Fruit fly (Drosophila melanogaster) whole organism, embryonic: ENCODE measurements around the gene CG43999.

Experiments
- Asciz ChIP-seq: fragments of 200-800 bp; sonication (Bioruptor generic); optimal IDR thresholded peaks from 2 replicates; lab custom pipeline; 2017; ENCODE audit warnings: missing biosample characterization, mild to moderate bottlenecking, missing genetic modification characterization, missing genetic modification reagents
- Bgb ChIP-seq: fragments of 200-800 bp; sonication (Bioruptor generic); IDR thresholded peaks from 2 replicates; pipeline ENCODE4 v1.3.6; 2022; ENCODE audit warnings: missing biosample characterization, missing genetic modification characterization; ENCODE audit not compliant: partially characterized antibody
- C15 ChIP-seq: fragments of 200-800 bp; sonication (Bioruptor generic); IDR thresholded peaks from 3 replicates; pipeline ENCODE4 v1.3.6; 2022; ENCODE audit warnings: missing biosample characterization, missing genetic modification characterization
- CG11398 ChIP-seq: fragments of 200-800 bp; sonication (Bioruptor generic); optimal IDR thresholded peaks from 2 replicates; lab custom pipeline; 2016; ENCODE audit warnings: missing biosample characterization, missing genetic modification characterization
- CG11504 ChIP-seq: fragments of 200-800 bp; sonication (Bioruptor generic); optimal IDR thresholded peaks from 3 replicates; lab custom pipeline; 2019; ENCODE audit warnings: missing biosample characterization, mild to moderate bottlenecking, missing genetic modification characterization, moderate library complexity
- CG11695 ChIP-seq: fragments of 200-800 bp; sonication (Bioruptor generic); IDR thresholded peaks from 3 replicates; pipeline ENCODE4 v1.3.6; 2022; ENCODE audit warnings: missing biosample characterization, missing genetic modification characterization
- CG12299 ChIP-seq: fragments of 200-800 bp; sonication (Bioruptor generic); optimal IDR thresholded peaks from 2 replicates; lab custom pipeline; 2018; ENCODE audit warnings: missing biosample characterization, mild to moderate bottlenecking, missing genetic modification characterization
- CG1233 ChIP-seq: fragments of 200-800 bp; sonication (Bioruptor generic); optimal IDR thresholded peaks from 4 replicates; lab custom pipeline; 2018; ENCODE audit warnings: missing biosample characterization, mild to moderate bottlenecking, missing genetic modification characterization
- CG12659 ChIP-seq: fragments of 200-800 bp; sonication (Bioruptor generic); optimal IDR thresholded peaks from 3 replicates; lab custom pipeline; 2017; ENCODE audit warnings: mild to moderate bottlenecking, missing biosample characterization, missing genetic modification reagents, missing genetic modification characterization
- CG13894 ChIP-seq: fragments of 200-800 bp; sonication (Bioruptor generic); optimal IDR thresholded peaks from 3 replicates; lab custom pipeline; 2018; ENCODE audit warnings: missing biosample characterization, mild to moderate bottlenecking, missing genetic modification characterization, moderate library complexity
- CG2678 ChIP-seq: fragments of 200-800 bp; sonication (Bioruptor generic); optimal IDR thresholded peaks from 3 replicates; lab custom pipeline; 2019; ENCODE audit warnings: missing biosample characterization, mild to moderate bottlenecking, missing genetic modification characterization, moderate library complexity
- CG30020 ChIP-seq: fragments of 200-800 bp; optimal IDR thresholded peaks from 2 replicates; lab custom pipeline; 2019; ENCODE audit warnings: missing biosample characterization, mild to moderate bottlenecking, missing genetic modification characterization, moderate library complexity
- CG31365 ChIP-seq: fragments of 200-800 bp; sonication (Bioruptor generic); optimal IDR thresholded peaks from 2 replicates; lab custom pipeline; 2018; ENCODE audit warnings: missing biosample characterization, mild to moderate bottlenecking, missing genetic modification characterization
- CG3281 ChIP-seq: fragments of 200-800 bp; sonication (Bioruptor generic); optimal IDR thresholded peaks from 3 replicates; lab custom pipeline; 2017; ENCODE audit warnings: missing biosample characterization, mild to moderate bottlenecking, missing genetic modification characterization
- CG4424 ChIP-seq: fragments of 200-800 bp; sonication (Bioruptor generic); optimal IDR thresholded peaks from 3 replicates; lab custom pipeline; 2016; ENCODE audit warnings: missing biosample characterization, missing genetic modification characterization
- CG5953 ChIP-seq: fragments of 200-800 bp; sonication (Bioruptor generic); IDR thresholded peaks from 2 replicates; pipeline ENCODE4 v1.3.6; 2022; ENCODE audit warnings: missing biosample characterization, missing genetic modification characterization
- CG9215 ChIP-seq: fragments of 200-800 bp; sonication (Bioruptor generic); IDR thresholded peaks from 2 replicates; pipeline ENCODE4 v1.3.6; 2022; ENCODE audit warnings: missing biosample characterization, missing genetic modification characterization
- CG9727 ChIP-seq: fragments of 200-800 bp; sonication (Bioruptor generic); optimal IDR thresholded peaks from 3 replicates; lab custom pipeline; 2017; ENCODE audit warnings: missing biosample characterization, mild to moderate bottlenecking, missing genetic modification characterization
- CG9932 ChIP-seq: fragments of 200-800 bp; sonication (Bioruptor generic); IDR thresholded peaks from 2 replicates; pipeline ENCODE4 v1.3.6; 2022; ENCODE audit warnings: missing biosample characterization, missing genetic modification characterization
- D19B ChIP-seq: fragments of 200-800 bp; sonication (Bioruptor generic); optimal IDR thresholded peaks from 2 replicates; lab custom pipeline; 2017; ENCODE audit warnings: missing biosample characterization, mild to moderate bottlenecking, missing genetic modification characterization
- Dad ChIP-seq: fragments of 200-800 bp; sonication (Bioruptor generic); optimal IDR thresholded peaks from 3 replicates; lab custom pipeline; 2016; ENCODE audit warnings: missing biosample characterization, missing genetic modification characterization
- HLH54F ChIP-seq: fragments of 200-800 bp; sonication (Bioruptor generic); optimal IDR thresholded peaks from 3 replicates; lab custom pipeline; 2016; ENCODE audit warnings: missing biosample characterization, missing genetic modification characterization
- Hmr ChIP-seq: fragments of 200-800 bp; sonication (Bioruptor generic); optimal IDR thresholded peaks from 3 replicates; lab custom pipeline; 2017; ENCODE audit warnings: mild to moderate bottlenecking, missing biosample characterization, missing genetic modification reagents, missing genetic modification characterization
- Hsf ChIP-seq: fragments of 200-800 bp; sonication (Bioruptor generic); optimal IDR thresholded peaks from 3 replicates; lab custom pipeline; 2016; ENCODE audit warnings: missing biosample characterization, missing genetic modification characterization
- Lhr ChIP-seq: fragments of 200-800 bp; sonication (Bioruptor generic); optimal IDR thresholded peaks from 3 replicates; lab custom pipeline; 2017; ENCODE audit warnings: mild to moderate bottlenecking, missing biosample characterization, missing genetic modification reagents, missing genetic modification characterization
- MBD-R2 ChIP-seq: fragments of 200-800 bp; sonication (Bioruptor generic); IDR thresholded peaks from 2 replicates; pipeline ENCODE4 v1.3.6; 2022; ENCODE audit warnings: missing biosample characterization, missing genetic modification characterization
- Mrtf ChIP-seq: fragments of 200-800 bp; sonication (Bioruptor generic); IDR thresholded peaks from 3 replicates; pipeline ENCODE4 v1.3.6; 2022; ENCODE audit warnings: missing biosample characterization, missing genetic modification characterization
- Oli ChIP-seq: fragments of 200-800 bp; sonication (Bioruptor generic); optimal IDR thresholded peaks from 2 replicates; lab custom pipeline; 2018; ENCODE audit warnings: missing biosample characterization, mild to moderate bottlenecking, missing genetic modification characterization, moderate library complexity
- Scr ChIP-seq: fragments of 200-800 bp; sonication (Bioruptor generic); IDR thresholded peaks from 2 replicates; pipeline ENCODE4 v1.3.6; 2022; ENCODE audit warnings: missing biosample characterization, missing genetic modification characterization; ENCODE audit not compliant: partially characterized antibody
- Six4 ChIP-seq: fragments of 200-800 bp; sonication (Bioruptor generic); optimal IDR thresholded peaks from 2 replicates; lab custom pipeline; 2016; ENCODE audit warnings: missing biosample characterization, missing genetic modification characterization
- Tbp ChIP-seq: fragments of >200 bp; optimal IDR thresholded peaks from 2 replicates; lab custom pipeline; 2018; ENCODE audit warnings: missing biosample characterization, missing genetic modification characterization
- bab2 ChIP-seq: fragments of 200-800 bp; sonication (Bioruptor generic); optimal IDR thresholded peaks from 2 replicates; lab custom pipeline; 2016; ENCODE audit warnings: missing biosample characterization, missing genetic modification characterization
- bcd ChIP-seq: fragments of 200-800 bp; sonication (Bioruptor generic); optimal IDR thresholded peaks from 2 replicates; lab custom pipeline; 2017; ENCODE audit warnings: missing biosample characterization, mild to moderate bottlenecking, missing genetic modification characterization
- bsh ChIP-seq, 2 experiments: fragments of 200-800 bp; sonication (Bioruptor generic); optimal IDR thresholded peaks; 2 replicates each; lab custom pipeline; 2017 to 2018; ENCODE audit warnings: mild to moderate bottlenecking in 2 of 2, missing biosample characterization in 2 of 2, missing genetic modification characterization in 2 of 2, moderate library complexity in 1 of 2
- caup ChIP-seq: fragments of 200-800 bp; sonication (Bioruptor generic); optimal IDR thresholded peaks from 3 replicates; lab custom pipeline; 2017; ENCODE audit warnings: missing biosample characterization, mild to moderate bottlenecking, missing genetic modification characterization, moderate library complexity; ENCODE audit not compliant: severe bottlenecking
- cwo ChIP-seq: fragments of 200-800 bp; sonication (Bioruptor generic); optimal IDR thresholded peaks from 3 replicates; lab custom pipeline; 2017; ENCODE audit warnings: missing biosample characterization, missing genetic modification characterization, mild to moderate bottlenecking, moderate library complexity, missing genetic modification reagents
- fd64A ChIP-seq: fragments of 200-800 bp; sonication (Bioruptor generic); optimal IDR thresholded peaks from 3 replicates; lab custom pipeline; 2018; ENCODE audit warnings: missing biosample characterization, mild to moderate bottlenecking, missing genetic modification characterization
- insv ChIP-seq, 2 experiments: fragments of 200-800 bp; sonication (Bioruptor generic); optimal IDR thresholded peaks; 3 replicates each; lab custom pipeline; 2016 to 2018; ENCODE audit warnings: missing biosample characterization in 2 of 2, missing genetic modification characterization in 2 of 2
- ken ChIP-seq: fragments of 200-800 bp; sonication (Bioruptor generic); IDR thresholded peaks from 3 replicates; pipeline ENCODE4 v1.3.6; 2022; ENCODE audit warnings: missing biosample characterization, missing genetic modification characterization
- lab ChIP-seq: fragments of 200-800 bp; sonication (Bioruptor generic); optimal IDR thresholded peaks from 3 replicates; lab custom pipeline; 2017; ENCODE audit warnings: missing biosample characterization, missing genetic modification characterization, mild to moderate bottlenecking, moderate library complexity, missing genetic modification reagents
- mld ChIP-seq: fragments of 200-800 bp; sonication (Bioruptor generic); IDR thresholded peaks from 3 replicates; pipeline ENCODE4 v1.3.6; 2022; ENCODE audit warnings: missing biosample characterization, missing genetic modification characterization; ENCODE audit not compliant: partially characterized antibody
- odd ChIP-seq: fragments of 200-800 bp; sonication (Bioruptor generic); optimal IDR thresholded peaks from 2 replicates; lab custom pipeline; 2017; ENCODE audit warnings: missing biosample characterization, mild to moderate bottlenecking, missing genetic modification characterization
- pum ChIP-seq: fragments of 200-800 bp; sonication (Bioruptor generic); optimal IDR thresholded peaks from 2 replicates; lab custom pipeline; 2016; ENCODE audit warnings: missing biosample characterization, missing genetic modification characterization
- sd ChIP-seq: fragments of 200-800 bp; sonication (Bioruptor generic); optimal IDR thresholded peaks from 3 replicates; lab custom pipeline; 2018; ENCODE audit warnings: missing biosample characterization, mild to moderate bottlenecking, missing genetic modification characterization, moderate library complexity
- sisA ChIP-seq: fragments of 200-800 bp; sonication (Bioruptor generic); IDR thresholded peaks from 2 replicates; pipeline ENCODE4 v1.3.6; 2022; ENCODE audit warnings: missing biosample characterization, missing genetic modification characterization
- sob ChIP-seq: fragments of 200-800 bp; sonication (Bioruptor generic); IDR thresholded peaks from 2 replicates; pipeline ENCODE4 v1.3.6; 2022; ENCODE audit warnings: missing biosample characterization, missing genetic modification characterization
- ssp ChIP-seq: fragments of 200-800 bp; sonication (Bioruptor generic); IDR thresholded peaks from 2 replicates; pipeline ENCODE4 v1.3.6; 2022; ENCODE audit warnings: missing biosample characterization, missing genetic modification characterization
- sug ChIP-seq: fragments of 200-800 bp; optimal IDR thresholded peaks from 2 replicates; lab custom pipeline; 2019; ENCODE audit warnings: missing biosample characterization, mild to moderate bottlenecking, missing genetic modification characterization, moderate library complexity
- twi ChIP-seq: fragments of 200-800 bp; optimal IDR thresholded peaks from 2 replicates; lab custom pipeline; 2019; ENCODE audit warnings: missing biosample characterization, mild to moderate bottlenecking, missing genetic modification characterization, moderate library complexity
- unc-4 ChIP-seq: fragments of 200-800 bp; sonication (Bioruptor generic); IDR thresholded peaks from 2 replicates; pipeline ENCODE4 v1.3.6; 2022; ENCODE audit warnings: missing biosample characterization, missing genetic modification characterization; ENCODE audit not compliant: partially characterized antibody

CG43999 gene

DNA sequence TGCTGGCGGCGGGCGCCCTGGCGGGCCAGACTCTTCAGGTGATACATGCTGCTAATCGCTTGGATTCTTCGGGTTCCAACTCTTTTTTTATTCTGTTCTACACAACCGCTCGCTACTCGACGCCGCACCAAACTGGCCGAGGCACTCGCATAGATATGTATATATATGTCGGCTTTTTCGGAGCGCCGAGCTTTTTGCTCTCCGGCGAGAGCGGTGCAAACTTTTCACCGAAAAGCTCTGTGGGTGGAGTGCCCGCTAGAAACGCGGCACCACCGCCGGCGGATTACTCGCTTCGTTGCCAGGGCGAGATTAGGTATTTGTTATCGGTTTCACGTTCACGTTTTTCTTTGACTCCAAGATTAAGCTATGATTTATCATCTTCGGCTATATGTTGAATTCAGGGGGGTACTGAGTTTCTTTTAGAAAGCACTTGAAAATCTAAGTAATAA lies 14.2 kb upstream of the CG43999 start, which contains the start of gene Gdh (continued):
- peak; percentile 94 for TF ChIP-seq cwo (GFP tag; lab: Kevin White, UChicago)
- no peak for TF ChIP-seq Dad (GFP tag; lab: Kevin White, UChicago)
- TF ChIP-seq CG11695 (GFP tag; lab: Robert Waterston, UW), result no peak; the same call in 2 of the 3 replicates
- TF ChIP-seq Scr (GFP tag; lab: Robert Waterston, UW), result peak; percentile 49
- TF ChIP-seq bcd (GFP tag; lab: Kevin White, UChicago), result peak; percentile 4
- no peak for TF ChIP-seq CG12659
- TF ChIP-seq Lhr, result no peak
- no peak for TF ChIP-seq Tbp (GFP tag; lab: Kevin White, UChicago)
- no peak for TF ChIP-seq CG30020 (tag; lab: Kevin White, UChicago)
- TF ChIP-seq bab2, result no peak
- no peak for TF ChIP-seq twi (tag; lab: Kevin White, UChicago)
- peak; percentile 43; the same call in 1 of the 2 replicates for TF ChIP-seq sob (GFP tag; lab: Robert Waterston, UW)
- no peak for TF ChIP-seq pum
- peak; percentile 59 for TF ChIP-seq unc-4 (GFP tag; lab: Robert Waterston, UW)
- no peak for TF ChIP-seq D19B (GFP tag; lab: Kevin White, UChicago)
- TF ChIP-seq C15, result 0 out of 3 replicates have a peak, but pooled peaks have one; percentile 40
- no peak for TF ChIP-seq CG5953 (GFP tag; lab: Robert Waterston, UW)
- no peak for TF ChIP-seq CG4424 (GFP tag; lab: Kevin White, UChicago)
- peak; percentile 15 for TF ChIP-seq CG31365 (tag; lab: Kevin White, UChicago)
- peak; percentile 14; the same call in 1 of the 2 replicates for TF ChIP-seq MBD-R2 (GFP tag; lab: Robert Waterston, UW)
- TF ChIP-seq CG9727 (GFP tag; lab: Kevin White, UChicago), result peak; percentile 23
- no peak for TF ChIP-seq insv (GFP tag; optimal IDR thresholded peaks at IDR 0.05; lab: Kevin White, UChicago)
- no peak for TF ChIP-seq CG11398
- no peak for TF ChIP-seq Hsf (GFP tag; lab: Kevin White, UChicago)
- no peak for TF ChIP-seq CG12299 (tag; lab: Kevin White, UChicago)
- no peak for TF ChIP-seq Asciz
- peak in 1 of 2 experiments; percentile 30 for TF ChIP-seq bsh (GFP tag; optimal IDR thresholded peaks at IDR 0.05; lab: Kevin White, UChicago)
- TF ChIP-seq CG9215 (GFP tag; lab: Robert Waterston, UW), result no peak
- no peak for TF ChIP-seq Six4 (GFP tag; lab: Kevin White, UChicago)
- peak; percentile 11; the same call in 1 of the 3 replicates for TF ChIP-seq ken (GFP tag; lab: Robert Waterston, UW)
- TF ChIP-seq CG2678 (tag; lab: Kevin White, UChicago), result peak; percentile 31
- TF ChIP-seq CG11504, result no peak
- peak; percentile 45; the same call in 1 of the 2 replicates for TF ChIP-seq CG9932
- peak; percentile 43 for TF ChIP-seq CG13894 (tag; lab: Kevin White, UChicago)
- no peak for TF ChIP-seq HLH54F (GFP tag; lab: Kevin White, UChicago)
- peak; percentile 40 for TF ChIP-seq sd (tag; lab: Kevin White, UChicago)
- peak; percentile 68 for TF ChIP-seq sug (tag; lab: Kevin White, UChicago)
- TF ChIP-seq fd64A (GFP tag; lab: Kevin White, UChicago), result no peak
- no peak for TF ChIP-seq sisA (GFP tag; lab: Robert Waterston, UW)
- no peak for TF ChIP-seq Oli (tag; lab: Kevin White, UChicago)
- peak; percentile 64 for TF ChIP-seq caup
- no peak for TF ChIP-seq Mrtf (GFP tag; lab: Robert Waterston, UW)
- peak; percentile 72 for TF ChIP-seq lab
- peak; percentile 68; the same call in 1 of the 2 replicates for TF ChIP-seq Bgb (GFP tag; lab: Robert Waterston, UW)
- no peak for TF ChIP-seq CG1233 (GFP tag; lab: Kevin White, UChicago)
- TF ChIP-seq ssp (GFP tag; lab: Robert Waterston, UW), result no peak
- TF ChIP-seq odd (GFP tag; lab: Kevin White, UChicago), result no peak
- peak; percentile 54 for TF ChIP-seq CG3281 (GFP tag; lab: Kevin White, UChicago)
- peak; percentile 9 for TF ChIP-seq Hmr (GFP tag; lab: Kevin White, UChicago)
- TF ChIP-seq mld (GFP tag; lab: Robert Waterston, UW), result no peak
